Worm (Caenorhabditis elegans): ENCODE results near the gene F44D12.2.

F44D12.2 gene

ce11 chrIV:10017633-10018032 is at the start of gene F44D12.2:
TSS of gene F44D12.2 (minus strand) at chrIV:10017733.
- TF ChIP-seq B0310.2 (tag; optimal IDR thresholded peaks at IDR 0.05) (no peak), scrt-1 (GFP tag; IDR thresholded peaks at IDR 0.05) (no peak), hmg-4 (GFP tag; optimal IDR thresholded peaks at IDR 0.05) (no peak), hmbx-1 (tag; optimal IDR thresholded peaks at IDR 0.05) (no peak), pes-1 (GFP tag; IDR thresholded peaks at IDR 0.05) (no peak), tra-4 (tag; optimal IDR thresholded peaks at IDR 0.05) (no peak), hnd-1 (tag; optimal IDR thresholded peaks at IDR 0.05) (no peak), tbx-37 (GFP tag; conservative IDR thresholded peaks at IDR 0.05) (no peak), aly-1 (tag; optimal IDR thresholded peaks at IDR 0.05) (no peak), ceh-36 (tag; optimal IDR thresholded peaks at IDR 0.05) (no peak), tbx-11 (GFP tag; IDR thresholded peaks at IDR 0.05) (no peak), ama-1 (optimal IDR thresholded peaks at IDR 0.05) (no peak)

- TF ChIP-seq tra-4 (tag; optimal IDR thresholded peaks at IDR 0.05) (no peak), ama-1 (optimal IDR thresholded peaks at IDR 0.05) (no peak), tbx-37 (GFP tag; conservative IDR thresholded peaks at IDR 0.05) (no peak), ceh-36 (tag; optimal IDR thresholded peaks at IDR 0.05) (no peak), flt-1 (GFP tag; IDR thresholded peaks at IDR 0.05) (no peak), tbx-11 (GFP tag; IDR thresholded peaks at IDR 0.05) (no peak), hnd-1 (tag; optimal IDR thresholded peaks at IDR 0.05) (no peak), scrt-1 (GFP tag; IDR thresholded peaks at IDR 0.05) (no peak), ets-7 (tag; optimal IDR thresholded peaks at IDR 0.05) (no peak), aly-1 (tag; optimal IDR thresholded peaks at IDR 0.05) (no peak), pes-1 (GFP tag; IDR thresholded peaks at IDR 0.05) (no peak), sea-1 (GFP tag; conservative IDR thresholded peaks at IDR 0.05) (no peak), ceh-13 (GFP tag; optimal IDR thresholded peaks at IDR 0.05) (no peak), hmg-4 (GFP tag; optimal IDR thresholded peaks at IDR 0.05) (no peak), F13C5.2 (tag; optimal IDR thresholded peaks at IDR 0.05) (no peak), hmbx-1 (tag; optimal IDR thresholded peaks at IDR 0.05) (no peak), B0310.2 (tag; optimal IDR thresholded peaks at IDR 0.05) (no peak)
Observed at ce11 chrIV:10066456-10066855, 48.9 kb upstream of the F44D12.2 start.

ce11 chrIV:10065159-10065558 is 47.6 kb upstream of the F44D12.2 start:
- TF ChIP-seq pes-1 (GFP tag; IDR thresholded peaks at IDR 0.05) (no peak), ets-7 (tag; optimal IDR thresholded peaks at IDR 0.05) (no peak), hnd-1 (tag; optimal IDR thresholded peaks at IDR 0.05) (no peak), aly-1 (tag; optimal IDR thresholded peaks at IDR 0.05) (no peak), sea-1 (GFP tag; conservative IDR thresholded peaks at IDR 0.05) (no peak)

- TF ChIP-seq flt-1 (GFP tag; IDR thresholded peaks at IDR 0.05) = no peak
Observed at ce11 chrIV:10063941-10064340, 46.4 kb upstream of the F44D12.2 start.

ce11 chrIV:10062728-10063127 is 45.2 kb upstream of the F44D12.2 start, which contains the start of gene ipla-7:
TSS of gene ipla-7 (minus strand) at chrIV:10062849.
- TF ChIP-seq tbx-37 (GFP tag; conservative IDR thresholded peaks at IDR 0.05) (no peak), tra-4 (tag; optimal IDR thresholded peaks at IDR 0.05) (no peak), pes-1 (GFP tag; IDR thresholded peaks at IDR 0.05) (no peak), aly-1 (tag; optimal IDR thresholded peaks at IDR 0.05) (no peak), sea-1 (GFP tag; conservative IDR thresholded peaks at IDR 0.05) (no peak), ceh-13 (GFP tag; optimal IDR thresholded peaks at IDR 0.05) (no peak), F13C5.2 (tag; optimal IDR thresholded peaks at IDR 0.05) (no peak), flt-1 (GFP tag; IDR thresholded peaks at IDR 0.05) (no peak), tbx-11 (GFP tag; IDR thresholded peaks at IDR 0.05) (no peak), hmg-4 (GFP tag; optimal IDR thresholded peaks at IDR 0.05) (no peak), ets-7 (tag; optimal IDR thresholded peaks at IDR 0.05) (no peak), hnd-1 (tag; optimal IDR thresholded peaks at IDR 0.05) (no peak), hmbx-1 (tag; optimal IDR thresholded peaks at IDR 0.05) (no peak), ceh-36 (tag; optimal IDR thresholded peaks at IDR 0.05) (no peak), B0310.2 (tag; optimal IDR thresholded peaks at IDR 0.05) (no peak)

ce11 chrIV:10060795-10061194 is 43.3 kb upstream of the F44D12.2 start:
- TF ChIP-seq tbx-11 (GFP tag; IDR thresholded peaks at IDR 0.05) (no peak), sea-1 (GFP tag; conservative IDR thresholded peaks at IDR 0.05) (no peak), ceh-13 (GFP tag; optimal IDR thresholded peaks at IDR 0.05) (no peak), tra-4 (tag; optimal IDR thresholded peaks at IDR 0.05) (no peak), pes-1 (GFP tag; IDR thresholded peaks at IDR 0.05) (no peak), ama-1 (optimal IDR thresholded peaks at IDR 0.05) (no peak), hnd-1 (tag; optimal IDR thresholded peaks at IDR 0.05) (no peak), tbx-37 (GFP tag; conservative IDR thresholded peaks at IDR 0.05) (no peak), ets-7 (tag; optimal IDR thresholded peaks at IDR 0.05) (no peak), ceh-36 (tag; optimal IDR thresholded peaks at IDR 0.05) (no peak), hmg-4 (GFP tag; optimal IDR thresholded peaks at IDR 0.05) (no peak), F13C5.2 (tag; optimal IDR thresholded peaks at IDR 0.05) (no peak), aly-1 (tag; optimal IDR thresholded peaks at IDR 0.05) (no peak), B0310.2 (tag; optimal IDR thresholded peaks at IDR 0.05) (no peak)

- TF ChIP-seq ceh-13 (GFP tag; optimal IDR thresholded peaks at IDR 0.05) = no peak
- TF ChIP-seq scrt-1 (GFP tag; IDR thresholded peaks at IDR 0.05) = no peak
- TF ChIP-seq aly-1 (tag; optimal IDR thresholded peaks at IDR 0.05) = no peak
- no peak for TF ChIP-seq ets-7 (tag; optimal IDR thresholded peaks at IDR 0.05)
- no peak for TF ChIP-seq tbx-37 (GFP tag; conservative IDR thresholded peaks at IDR 0.05)
- no peak for TF ChIP-seq sea-1 (GFP tag; conservative IDR thresholded peaks at IDR 0.05)
- no peak for TF ChIP-seq pes-1 (GFP tag; IDR thresholded peaks at IDR 0.05)
- TF ChIP-seq hmbx-1 (tag; optimal IDR thresholded peaks at IDR 0.05) = no peak
- TF ChIP-seq ceh-36 (tag; optimal IDR thresholded peaks at IDR 0.05) = no peak
- TF ChIP-seq hmg-4 (GFP tag; optimal IDR thresholded peaks at IDR 0.05) = no peak
- TF ChIP-seq ama-1 (optimal IDR thresholded peaks at IDR 0.05) = no peak
- no peak for TF ChIP-seq hnd-1 (tag; optimal IDR thresholded peaks at IDR 0.05)
- TF ChIP-seq flt-1 (GFP tag; IDR thresholded peaks at IDR 0.05) = no peak
- TF ChIP-seq B0310.2 (tag; optimal IDR thresholded peaks at IDR 0.05) = no peak
- TF ChIP-seq F13C5.2 (tag; optimal IDR thresholded peaks at IDR 0.05) = no peak
- no peak for TF ChIP-seq tbx-11 (GFP tag; IDR thresholded peaks at IDR 0.05)
- no peak for TF ChIP-seq tra-4 (tag; optimal IDR thresholded peaks at IDR 0.05)
Observed at ce11 chrIV:10059175-10059574, 41.6 kb upstream of the F44D12.2 start.

ce11 chrIV:10056138-10056537 is 38.6 kb upstream of the F44D12.2 start, which contains the start of gene T04B2.7:
TSS of gene T04B2.7 (minus strand) at chrIV:10056238.
- TF ChIP-seq hnd-1 (tag; optimal IDR thresholded peaks at IDR 0.05) = no peak
- TF ChIP-seq ets-7 (tag; optimal IDR thresholded peaks at IDR 0.05) = no peak
- TF ChIP-seq scrt-1 (GFP tag; IDR thresholded peaks at IDR 0.05) = no peak
- no peak for TF ChIP-seq tra-4 (tag; optimal IDR thresholded peaks at IDR 0.05)
- TF ChIP-seq ama-1 (optimal IDR thresholded peaks at IDR 0.05) = no peak
- TF ChIP-seq B0310.2 (tag; optimal IDR thresholded peaks at IDR 0.05) = no peak
- no peak for TF ChIP-seq ceh-36 (tag; optimal IDR thresholded peaks at IDR 0.05)
- no peak for TF ChIP-seq aly-1 (tag; optimal IDR thresholded peaks at IDR 0.05)
- TF ChIP-seq tbx-37 (GFP tag; conservative IDR thresholded peaks at IDR 0.05) = no peak
- TF ChIP-seq pes-1 (GFP tag; IDR thresholded peaks at IDR 0.05) = no peak
- no peak for TF ChIP-seq ceh-13 (GFP tag; optimal IDR thresholded peaks at IDR 0.05)

Data from whole organism, early embryonic.